Fruit fly (Drosophila melanogaster) ovary, adult (tissue): ENCODE measurements around the gene Ref1.

Experiments used
- CG17801 ChIP-seq: fragments of 200-800 bp; optimal IDR thresholded peaks from 2 replicates; lab custom pipeline; 2019; ENCODE audit warnings: missing biosample characterization, mild to moderate bottlenecking, missing genetic modification characterization, moderate library complexity; ENCODE audit not compliant: partially characterized antibody

The Ref1 gene

dm6 chr3R:7085983-7086376 lies 5.8 kb upstream of the Ref1 start, which contains the start of gene Tailor:
Gene Tailor, minus strand, starts transcription at chr3R:7086083.
- no peak for TF ChIP-seq CG17801 (GFP tag; lab: Kevin White, UChicago)

dm6 chr3R:7085455-7085854 lies 5.3 kb upstream of the Ref1 start:
- TF ChIP-seq CG17801 (GFP tag; lab: Kevin White, UChicago) = no peak

dm6 chr3R:7083750-7084149 lies 3.6 kb upstream of the Ref1 start:
- no peak for TF ChIP-seq CG17801 (GFP tag; lab: Kevin White, UChicago)

- TF ChIP-seq CG17801 (GFP tag; lab: Kevin White, UChicago) = peak; percentile 80
Observed at dm6 chr3R:7081972-7082371, 1.8 kb upstream of the Ref1 start, which contains the start of gene Dpck. Gene Dpck, plus strand, starts transcription at chr3R:7082182.

dm6 chr3R:7079718-7080117 lies 469 bp downstream of the Ref1 start:
- TF ChIP-seq CG17801 (GFP tag; lab: Kevin White, UChicago) = no peak

- peak; percentile 94 for TF ChIP-seq CG17801 (GFP tag; lab: Kevin White, UChicago)
Observed at dm6 chr3R:7076293-7076981, 3.8 kb downstream of the Ref1 start.

dm6 chr3R:7075712-7076183 lies 4.4 kb downstream of the Ref1 start:
- peak; percentile 89 for TF ChIP-seq CG17801 (GFP tag; lab: Kevin White, UChicago)

- TF ChIP-seq CG17801 (GFP tag; lab: Kevin White, UChicago) = no peak
Observed at dm6 chr3R:7075115-7075425, 5.1 kb downstream of the Ref1 start.

- peak; percentile 41 for TF ChIP-seq CG17801 (GFP tag; lab: Kevin White, UChicago)
Observed at dm6 chr3R:7074297-7075114, 5.7 kb downstream of the Ref1 start, which contains the start of the genes Ufl1 and CG1943. Gene Ufl1, minus strand, starts transcription at chr3R:7074452. Gene CG1943, plus strand, starts transcription at chr3R:7074859.

dm6 chr3R:7067092-7067491 lies 13.1 kb downstream of the Ref1 start, which contains the start of the genes CG1105 and CG1965:
Gene CG1105, minus strand, starts transcription at chr3R:7067136.
Gene CG1965, plus strand, starts transcription at chr3R:7067401.
- peak; percentile 87 for TF ChIP-seq CG17801 (GFP tag; lab: Kevin White, UChicago)

- no peak for TF ChIP-seq CG17801 (GFP tag; lab: Kevin White, UChicago)
Observed at dm6 chr3R:7066267-7066666, 13.9 kb downstream of the Ref1 start.

- no peak for TF ChIP-seq CG17801 (GFP tag; lab: Kevin White, UChicago)
Observed at dm6 chr3R:7061875-7062274, 18.3 kb downstream of the Ref1 start, which contains the start of gene Mst84B. Gene Mst84B, plus strand, starts transcription at chr3R:7062175.

dm6 chr3R:7060467-7060866 lies 19.7 kb downstream of the Ref1 start, which contains the start of gene djl:
Gene djl, plus strand, starts transcription at chr3R:7060767.
- TF ChIP-seq CG17801 (GFP tag; lab: Kevin White, UChicago) = no peak

- no peak for TF ChIP-seq CG17801 (GFP tag; lab: Kevin White, UChicago)
Observed at dm6 chr3R:7059015-7059414, 21.2 kb downstream of the Ref1 start, which contains the start of gene dj. Gene dj, plus strand, starts transcription at chr3R:7059315.

dm6 chr3R:7058017-7058416 lies 22.2 kb downstream of the Ref1 start:
- no peak for TF ChIP-seq CG17801 (GFP tag; lab: Kevin White, UChicago)
